Worm (Caenorhabditis elegans): ENCODE measurements around the gene C39D10.5.

- no peak for TF ChIP-seq ref-1 (GFP tag; conservative IDR thresholded peaks at IDR 0.05)
- TF ChIP-seq flt-1 (GFP tag; IDR thresholded peaks at IDR 0.05), result no peak
- TF ChIP-seq tab-1 (GFP tag; IDR thresholded peaks at IDR 0.05), result no peak
- no peak for TF ChIP-seq klf-2 (GFP tag; conservative IDR thresholded peaks at IDR 0.05)
Measured at ce11 chrX:7921130-7921529, 28.9 kb upstream of the C39D10.5 start.
